Fruit fly (Drosophila melanogaster) whole organism, pupa: ENCODE measurements around the gene CG10841.

ENCODE experiments used
- CG10348 ChIP-seq: fragments of 200-800 bp; sonication (Bioruptor generic); IDR thresholded peaks from 2 replicates; pipeline ENCODE4 v1.3.6; 2022; ENCODE audit warnings: missing biosample characterization, missing genetic modification characterization
- CG12605 ChIP-seq: fragments of 200-800 bp; sonication (Bioruptor generic); IDR thresholded peaks from 2 replicates; pipeline ENCODE4 v1.3.6; 2022; ENCODE audit warnings: missing biosample characterization, missing genetic modification characterization
- CG13204 ChIP-seq: fragments of 200-800 bp; sonication (Bioruptor generic); optimal IDR thresholded peaks from 2 replicates; lab custom pipeline; 2018; ENCODE audit warnings: missing biosample characterization, mild to moderate bottlenecking, missing genetic modification characterization, moderate library complexity
- CG14655 ChIP-seq: fragments of 200-800 bp; sonication (Bioruptor generic); optimal IDR thresholded peaks from 3 replicates; lab custom pipeline; 2017; ENCODE audit warnings: mild to moderate bottlenecking, missing biosample characterization, missing genetic modification reagents, missing genetic modification characterization
- CG15710 ChIP-seq: fragments of 200-800 bp; sonication (Bioruptor generic); optimal IDR thresholded peaks from 2 replicates; lab custom pipeline; 2018; ENCODE audit warnings: missing biosample characterization, mild to moderate bottlenecking, missing genetic modification characterization, moderate library complexity
- CG17806 ChIP-seq: fragments of 200-800 bp; sonication (Bioruptor generic); optimal IDR thresholded peaks from 2 replicates; lab custom pipeline; 2018; ENCODE audit warnings: missing biosample characterization, mild to moderate bottlenecking, missing genetic modification characterization, moderate library complexity
- CG32121 ChIP-seq: fragments of 200-800 bp; sonication (Bioruptor generic); IDR thresholded peaks from 2 replicates; pipeline ENCODE4 v1.3.6; 2022; ENCODE audit warnings: missing biosample characterization, missing genetic modification characterization
- CG34367 ChIP-seq: fragments of 200-800 bp; sonication (Bioruptor generic); optimal IDR thresholded peaks from 2 replicates; lab custom pipeline; 2018; ENCODE audit warnings: missing biosample characterization, mild to moderate bottlenecking, missing genetic modification characterization
- CG4496 ChIP-seq: fragments of 200-800 bp; sonication (Bioruptor generic); IDR thresholded peaks from 3 replicates; pipeline ENCODE4 v1.3.6; 2022; ENCODE audit warnings: missing biosample characterization, missing genetic modification characterization
- CG8159 ChIP-seq: fragments of 200-800 bp; sonication (Bioruptor generic); optimal IDR thresholded peaks from 3 replicates; lab custom pipeline; 2018; ENCODE audit warnings: missing biosample characterization, mild to moderate bottlenecking, missing genetic modification characterization, moderate library complexity
- CG8301 ChIP-seq: fragments of 200-800 bp; sonication (Bioruptor generic); optimal IDR thresholded peaks from 2 replicates; lab custom pipeline; 2018; ENCODE audit warnings: missing biosample characterization, mild to moderate bottlenecking, missing genetic modification characterization
- CG9948 ChIP-seq: fragments of 200-800 bp; sonication (Bioruptor generic); optimal IDR thresholded peaks from 2 replicates; lab custom pipeline; 2018; ENCODE audit warnings: missing biosample characterization, mild to moderate bottlenecking, missing genetic modification characterization, moderate library complexity
- D1 ChIP-seq: fragments of 200-800 bp; sonication (Bioruptor generic); optimal IDR thresholded peaks from 2 replicates; lab custom pipeline; 2018; ENCODE audit warnings: missing biosample characterization, mild to moderate bottlenecking, missing genetic modification characterization, moderate library complexity
- EcR ChIP-seq: fragments of 200-800 bp; sonication (Bioruptor generic); optimal IDR thresholded peaks from 3 replicates; lab custom pipeline; 2019; ENCODE audit warnings: missing biosample characterization, missing genetic modification characterization, mild to moderate bottlenecking, moderate library complexity, missing genetic modification reagents
- Ets98B ChIP-seq: fragments of 200-800 bp; sonication (Bioruptor generic); IDR thresholded peaks from 2 replicates; pipeline ENCODE4 v1.3.6; 2022; ENCODE audit warnings: missing biosample characterization, missing genetic modification characterization
- Pif1A ChIP-seq: fragments of 200-800 bp; sonication (Bioruptor generic); optimal IDR thresholded peaks from 3 replicates; lab custom pipeline; 2016; ENCODE audit warnings: missing biosample characterization, missing genetic modification characterization
- Pif1B ChIP-seq: fragments of 200-800 bp; sonication (Bioruptor generic); optimal IDR thresholded peaks from 3 replicates; lab custom pipeline; 2016; ENCODE audit warnings: missing biosample characterization, missing genetic modification characterization
- Snoo ChIP-seq: fragments of 200-800 bp; sonication (Bioruptor generic); optimal IDR thresholded peaks from 3 replicates; lab custom pipeline; 2017; ENCODE audit warnings: missing biosample characterization, mild to moderate bottlenecking, missing genetic modification characterization, inconsistent platforms
- fd96Ca ChIP-seq: fragments of 200-800 bp; sonication (Bioruptor generic); IDR thresholded peaks from 3 replicates; pipeline ENCODE4 v1.3.6; 2022; ENCODE audit warnings: missing biosample characterization, missing genetic modification characterization
- gl ChIP-seq: fragments of 200-800 bp; sonication (Bioruptor generic); optimal IDR thresholded peaks from 2 replicates; lab custom pipeline; 2018; ENCODE audit warnings: missing biosample characterization, mild to moderate bottlenecking, missing genetic modification characterization
- rn ChIP-seq: fragments of 200-800 bp; sonication (Bioruptor generic); IDR thresholded peaks from 2 replicates; pipeline ENCODE4 v1.3.6; 2022; ENCODE audit warnings: missing biosample characterization, missing genetic modification characterization

CG10841 gene

dm6 chr3R:13646729-13647633 is 15.2 kb downstream of the CG10841 start, which contains the start of gene rin:
TSS of gene rin (plus strand) at chr3R:13647004.
- TF ChIP-seq CG15710 (tag; lab: Kevin White, UChicago) = peak; percentile 35
- TF ChIP-seq CG14655 (GFP tag; lab: Kevin White, UChicago) = no peak
- TF ChIP-seq CG34367 (tag; lab: Kevin White, UChicago) = peak; percentile 59
- TF ChIP-seq EcR (GFP tag; lab: Kevin White, UChicago) = peak; percentile 61
- TF ChIP-seq CG13204 (GFP tag; lab: Kevin White, UChicago) = peak; percentile 20
- no peak for TF ChIP-seq CG10348
- peak; percentile 41; the same call in 1 of the 2 replicates for TF ChIP-seq CG12605 (GFP tag; lab: Robert Waterston, UW)
- TF ChIP-seq Ets98B (GFP tag; lab: Robert Waterston, UW) = no peak
- peak; percentile 39; the same call in 1 of the 2 replicates for TF ChIP-seq CG32121 (GFP tag; lab: Robert Waterston, UW)
- TF ChIP-seq fd96Ca (GFP tag; lab: Robert Waterston, UW) = no peak
- peak; percentile 58 for TF ChIP-seq CG8159 (tag; lab: Kevin White, UChicago)
- no peak for TF ChIP-seq Snoo (tag; lab: Kevin White, UChicago)
- peak; percentile 26 for TF ChIP-seq Pif1A (GFP tag; lab: Kevin White, UChicago)
- 0 out of 3 replicates have a peak, but pooled peaks have one; percentile 15 for TF ChIP-seq CG4496 (GFP tag; lab: Robert Waterston, UW)
- peak; percentile 78 for TF ChIP-seq gl (tag; lab: Kevin White, UChicago)
- TF ChIP-seq CG8301 = peak; percentile 41
- TF ChIP-seq, all 21 proteins: peak for 11

DNA sequence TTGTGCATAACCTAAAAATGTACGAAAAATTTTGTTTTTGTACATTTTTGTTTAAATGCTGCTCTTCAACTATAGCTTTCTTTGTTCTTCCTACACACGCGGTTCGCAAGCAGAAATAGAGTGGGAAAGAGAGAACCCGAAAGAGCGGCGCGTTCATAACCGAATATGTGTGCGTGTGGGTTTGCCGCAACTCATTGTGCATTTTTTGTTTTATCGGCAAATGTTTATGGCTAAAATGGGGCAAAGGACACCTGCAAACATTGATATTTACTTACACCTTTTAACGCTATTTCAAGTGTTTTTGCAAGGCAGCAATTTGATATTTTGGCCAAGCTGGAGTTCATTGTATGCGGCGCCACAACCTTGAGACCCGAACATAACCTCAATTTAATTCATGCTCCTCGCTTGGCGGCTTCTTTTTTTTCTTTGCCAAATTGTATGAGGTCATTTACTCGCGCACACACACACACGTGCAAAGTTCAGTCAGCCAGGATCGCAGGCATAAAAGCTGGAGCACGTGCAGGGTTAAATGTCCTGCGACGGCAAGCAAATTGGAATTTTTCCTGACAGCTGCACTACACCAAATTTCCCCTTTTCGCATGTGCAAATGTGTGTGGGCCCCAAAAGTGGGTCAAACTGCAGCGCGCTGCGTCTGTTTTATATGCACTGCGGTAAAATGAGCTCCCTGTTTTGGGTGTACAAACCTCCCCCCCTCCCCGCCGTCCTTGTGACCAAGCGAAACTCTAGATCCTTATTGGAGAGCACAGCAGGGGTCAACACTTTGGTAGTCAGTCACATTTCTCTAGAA is 16.2 kb downstream of the CG10841 start:
- TF ChIP-seq CG8159 (tag; lab: Kevin White, UChicago) (no peak), fd96Ca (GFP tag; lab: Robert Waterston, UW) (0 out of 3 replicates have a peak, but pooled peaks have one; percentile 46), CG15710 (tag; lab: Kevin White, UChicago) (no peak), EcR (GFP tag; lab: Kevin White, UChicago) (peak; percentile 94), CG4496 (GFP tag; lab: Robert Waterston, UW) (peak; percentile 23; the same call in 1 of the 3 replicates), D1 (tag; lab: Kevin White, UChicago) (no peak)

dm6 chr3R:13656294-13656693 is 24.6 kb downstream of the CG10841 start, which contains the start of gene Rbp4:
TSS of gene Rbp4 (minus strand) at chr3R:13656394.
- no peak for TF ChIP-seq CG15710 (tag; lab: Kevin White, UChicago)
- no peak for TF ChIP-seq EcR (GFP tag; lab: Kevin White, UChicago)
- no peak for TF ChIP-seq CG8301
- TF ChIP-seq CG9948 (tag; lab: Kevin White, UChicago) = no peak
- TF ChIP-seq Pif1B (GFP tag; lab: Kevin White, UChicago) = no peak
- TF ChIP-seq D1 (tag; lab: Kevin White, UChicago) = no peak
- TF ChIP-seq CG10348 = no peak
- no peak for TF ChIP-seq rn (GFP tag; lab: Robert Waterston, UW)
- TF ChIP-seq CG14655 (GFP tag; lab: Kevin White, UChicago) = no peak
- no peak for TF ChIP-seq gl (tag; lab: Kevin White, UChicago)
- TF ChIP-seq Snoo (tag; lab: Kevin White, UChicago) = no peak
- TF ChIP-seq fd96Ca (GFP tag; lab: Robert Waterston, UW) = no peak
- no peak for TF ChIP-seq CG13204 (GFP tag; lab: Kevin White, UChicago)
- TF ChIP-seq CG12605 (GFP tag; lab: Robert Waterston, UW) = no peak
- TF ChIP-seq, all 21 proteins: peak for 0

dm6 chr3R:13659865-13660738 is 28.4 kb downstream of the CG10841 start, which contains the start of gene Hrb87F:
TSS of gene Hrb87F (minus strand) at chr3R:13660531.
- TF ChIP-seq CG4496 (GFP tag; lab: Robert Waterston, UW) = peak; percentile 61
- TF ChIP-seq CG12605 (GFP tag; lab: Robert Waterston, UW) = peak; percentile 5; the same call in 1 of the 2 replicates
- TF ChIP-seq CG34367 (tag; lab: Kevin White, UChicago) = no peak
- TF ChIP-seq Snoo (tag; lab: Kevin White, UChicago) = no peak
- TF ChIP-seq EcR (GFP tag; lab: Kevin White, UChicago) = peak; percentile 81
- peak; percentile 45 for TF ChIP-seq gl (tag; lab: Kevin White, UChicago)
- no peak for TF ChIP-seq Pif1B (GFP tag; lab: Kevin White, UChicago)
- TF ChIP-seq Ets98B (GFP tag; lab: Robert Waterston, UW) = no peak
- TF ChIP-seq Pif1A (GFP tag; lab: Kevin White, UChicago) = no peak
- peak; percentile 38; the same call in 1 of the 3 replicates for TF ChIP-seq fd96Ca (GFP tag; lab: Robert Waterston, UW)
- TF ChIP-seq CG9948 (tag; lab: Kevin White, UChicago) = no peak
- TF ChIP-seq CG17806 = no peak
- 0 out of 2 replicates have a peak, but pooled peaks have one; percentile 18 for TF ChIP-seq CG32121 (GFP tag; lab: Robert Waterston, UW)
- no peak for TF ChIP-seq CG13204 (GFP tag; lab: Kevin White, UChicago)
- TF ChIP-seq CG15710 (tag; lab: Kevin White, UChicago) = peak; percentile 23
